Fruit fly (Drosophila melanogaster) whole organism, embryonic: ENCODE results near the gene Art9.

Experiments used
- Adf1 ChIP-seq: fragments of 200-800 bp; sonication (Bioruptor generic); IDR thresholded peaks from 2 replicates; pipeline ENCODE4 v1.3.6; 2022; ENCODE audit warnings: missing biosample characterization, missing genetic modification characterization
- Antp ChIP-seq: fragments of 200-800 bp; sonication (Bioruptor generic); optimal IDR thresholded peaks from 3 replicates; lab custom pipeline; 2016; ENCODE audit warnings: missing biosample characterization, missing genetic modification characterization
- C15 ChIP-seq: fragments of 200-800 bp; sonication (Bioruptor generic); IDR thresholded peaks from 3 replicates; pipeline ENCODE4 v1.3.6; 2022; ENCODE audit warnings: missing biosample characterization, missing genetic modification characterization
- CG10543 ChIP-seq: fragments of 200-800 bp; sonication (Bioruptor generic); optimal IDR thresholded peaks from 3 replicates; lab custom pipeline; 2017; ENCODE audit warnings: missing biosample characterization, mild to moderate bottlenecking, missing genetic modification characterization, moderate library complexity
- CG10565 ChIP-seq: fragments of 200-800 bp; sonication (Bioruptor generic); optimal IDR thresholded peaks from 3 replicates; lab custom pipeline; 2016; ENCODE audit warnings: missing biosample characterization, mild to moderate bottlenecking, missing genetic modification characterization
- CG11504 ChIP-seq: fragments of 200-800 bp; sonication (Bioruptor generic); optimal IDR thresholded peaks from 3 replicates; lab custom pipeline; 2019; ENCODE audit warnings: missing biosample characterization, mild to moderate bottlenecking, missing genetic modification characterization, moderate library complexity
- CG12219 ChIP-seq: fragments of 200-800 bp; sonication (Bioruptor generic); optimal IDR thresholded peaks from 3 replicates; lab custom pipeline; 2018; ENCODE audit warnings: missing biosample characterization, mild to moderate bottlenecking, missing genetic modification characterization
- CG12659 ChIP-seq: fragments of 200-800 bp; sonication (Bioruptor generic); optimal IDR thresholded peaks from 3 replicates; lab custom pipeline; 2017; ENCODE audit warnings: mild to moderate bottlenecking, missing biosample characterization, missing genetic modification reagents, missing genetic modification characterization
- CG13123 ChIP-seq: fragments of 200-800 bp; sonication (Bioruptor generic); optimal IDR thresholded peaks from 2 replicates; lab custom pipeline; 2016; ENCODE audit warnings: missing biosample characterization, missing genetic modification characterization
- CG1602 ChIP-seq: fragments of 200-800 bp; sonication (Bioruptor generic); optimal IDR thresholded peaks from 3 replicates; lab custom pipeline; 2016; ENCODE audit warnings: missing biosample characterization, missing genetic modification characterization
- CG1792 ChIP-seq: fragments of 200-800 bp; sonication (Bioruptor generic); optimal IDR thresholded peaks from 2 replicates; lab custom pipeline; 2016; ENCODE audit warnings: missing biosample characterization, missing genetic modification characterization
- CG2120 ChIP-seq: fragments of 200-800 bp; sonication (Bioruptor generic); optimal IDR thresholded peaks from 3 replicates; lab custom pipeline; 2016; ENCODE audit warnings: missing biosample characterization, missing genetic modification characterization
- CG2129 ChIP-seq: fragments of 200-800 bp; sonication (Bioruptor generic); IDR thresholded peaks from 2 replicates; pipeline ENCODE4 v1.3.6; 2022; ENCODE audit warnings: missing biosample characterization, missing genetic modification characterization; ENCODE audit not compliant: partially characterized antibody
- CG32532 ChIP-seq: fragments of 200-800 bp; sonication (Bioruptor generic); IDR thresholded peaks from 2 replicates; pipeline ENCODE4 v1.3.6; 2022; ENCODE audit warnings: missing biosample characterization, missing genetic modification characterization
- CG32767 ChIP-seq: fragments of 200-800 bp; sonication (Bioruptor generic); IDR thresholded peaks from 2 replicates; pipeline ENCODE4 v1.3.6; 2022; ENCODE audit warnings: missing biosample characterization, missing genetic modification characterization
- CG34224 ChIP-seq: fragments of 200-800 bp; sonication (Bioruptor generic); IDR thresholded peaks from 3 replicates; pipeline ENCODE4 v1.3.6; 2022; ENCODE audit warnings: missing biosample characterization, missing genetic modification characterization; ENCODE audit not compliant: partially characterized antibody
- CG4328 ChIP-seq: fragments of 200-800 bp; sonication (Bioruptor generic); optimal IDR thresholded peaks from 3 replicates; lab custom pipeline; 2017; ENCODE audit warnings: missing biosample characterization, missing genetic modification reagents, missing genetic modification characterization
- CoRest ChIP-seq: fragments of 200-800 bp; sonication (Bioruptor generic); optimal IDR thresholded peaks from 3 replicates; lab custom pipeline; 2018; ENCODE audit warnings: missing biosample characterization, mild to moderate bottlenecking, missing genetic modification characterization, moderate library complexity
- HLH54F ChIP-seq: fragments of 200-800 bp; sonication (Bioruptor generic); optimal IDR thresholded peaks from 3 replicates; lab custom pipeline; 2016; ENCODE audit warnings: missing biosample characterization, missing genetic modification characterization
- Lhr ChIP-seq: fragments of 200-800 bp; sonication (Bioruptor generic); optimal IDR thresholded peaks from 3 replicates; lab custom pipeline; 2017; ENCODE audit warnings: mild to moderate bottlenecking, missing biosample characterization, missing genetic modification reagents, missing genetic modification characterization
- MESR4 ChIP-seq: fragments of 200-800 bp; sonication (Bioruptor generic); optimal IDR thresholded peaks from 2 replicates; lab custom pipeline; 2018; ENCODE audit warnings: missing biosample characterization, mild to moderate bottlenecking, missing genetic modification characterization, moderate library complexity
- Med ChIP-seq: fragments of 200-800 bp; sonication (Bioruptor generic); peaks from one replicate; lab custom pipeline; 2016; ENCODE audit warnings: missing biosample characterization, missing genetic modification characterization, mild to moderate bottlenecking, inconsistent platforms, moderate library complexity
- Mes4 ChIP-seq: fragments of 200-800 bp; sonication (Bioruptor generic); optimal IDR thresholded peaks from 2 replicates; lab custom pipeline; 2016; ENCODE audit warnings: missing biosample characterization, missing genetic modification characterization
- Poxn ChIP-seq: fragments of 200-800 bp; sonication (Bioruptor generic); IDR thresholded peaks from 2 replicates; pipeline ENCODE4 v1.3.6; 2022; ENCODE audit warnings: missing biosample characterization, missing genetic modification characterization
- Sin3A ChIP-seq: fragments of >200 bp; optimal IDR thresholded peaks from 2 replicates; lab custom pipeline; 2018
- Six4 ChIP-seq: fragments of 200-800 bp; sonication (Bioruptor generic); optimal IDR thresholded peaks from 2 replicates; lab custom pipeline; 2016; ENCODE audit warnings: missing biosample characterization, missing genetic modification characterization
- Sry-δ ChIP-seq: fragments of 200-800 bp; sonication (Bioruptor generic); optimal IDR thresholded peaks from 2 replicates; lab custom pipeline; 2016; ENCODE audit warnings: missing biosample characterization, missing genetic modification characterization
- ac ChIP-seq: fragments of 200-800 bp; sonication (Bioruptor generic); optimal IDR thresholded peaks from 3 replicates; lab custom pipeline; 2017; ENCODE audit warnings: missing biosample characterization, mild to moderate bottlenecking, missing genetic modification characterization
- ato ChIP-seq: fragments of 200-800 bp; sonication (Bioruptor generic); IDR thresholded peaks from 2 replicates; pipeline ENCODE4 v1.3.6; 2022; ENCODE audit warnings: missing biosample characterization, missing genetic modification characterization; ENCODE audit not compliant: partially characterized antibody
- cato ChIP-seq: fragments of 200-800 bp; sonication (Bioruptor generic); optimal IDR thresholded peaks from 2 replicates; lab custom pipeline; 2016; ENCODE audit warnings: missing biosample characterization, missing genetic modification characterization, borderline replicate concordance
- chinmo ChIP-seq: fragments of 200-800 bp; sonication (Bioruptor generic); IDR thresholded peaks from 4 replicates; pipeline ENCODE4 v1.3.6; 2022; ENCODE audit warnings: missing biosample characterization, missing genetic modification characterization; ENCODE audit not compliant: partially characterized antibody
- ci ChIP-seq: fragments of 200-800 bp; sonication (Bioruptor generic); IDR thresholded peaks from 3 replicates; pipeline ENCODE4 v1.3.6; 2022; ENCODE audit warnings: missing biosample characterization, missing genetic modification characterization
- dati ChIP-seq: fragments of 200-800 bp; sonication (Bioruptor generic); IDR thresholded peaks from 2 replicates; pipeline ENCODE4 v1.3.6; 2022; ENCODE audit warnings: missing biosample characterization, missing genetic modification characterization
- eve ChIP-seq, 2 experiments: fragments of >200 bp; optimal IDR thresholded peaks; 2 replicates each; lab custom pipeline; 2017; ENCODE audit warnings: missing biosample characterization in 2 of 2, missing genetic modification characterization in 2 of 2
- fd102C ChIP-seq: fragments of 200-800 bp; sonication (Bioruptor generic); optimal IDR thresholded peaks from 2 replicates; lab custom pipeline; 2018; ENCODE audit warnings: missing biosample characterization, mild to moderate bottlenecking, missing genetic modification characterization, moderate library complexity
- gce ChIP-seq: fragments of 200-800 bp; sonication (Bioruptor generic); IDR thresholded peaks from 3 replicates; pipeline ENCODE4 v1.3.6; 2022; ENCODE audit warnings: missing biosample characterization, missing genetic modification characterization
- grn ChIP-seq: fragments of 200-800 bp; sonication (Bioruptor generic); optimal IDR thresholded peaks from 3 replicates; lab custom pipeline; 2017; ENCODE audit warnings: missing biosample characterization, missing genetic modification characterization
- gsb ChIP-seq: fragments of 200-800 bp; sonication (Bioruptor generic); IDR thresholded peaks from 2 replicates; pipeline ENCODE4 v1.3.6; 2022; ENCODE audit warnings: missing biosample characterization, missing genetic modification characterization
- ken ChIP-seq: fragments of 200-800 bp; sonication (Bioruptor generic); IDR thresholded peaks from 3 replicates; pipeline ENCODE4 v1.3.6; 2022; ENCODE audit warnings: missing biosample characterization, missing genetic modification characterization
- kni ChIP-seq: fragments of 200-800 bp; sonication (Bioruptor generic); optimal IDR thresholded peaks from 3 replicates; lab custom pipeline; 2017; ENCODE audit warnings: mild to moderate bottlenecking, missing biosample characterization, missing genetic modification reagents, missing genetic modification characterization
- lbe ChIP-seq: fragments of 200-800 bp; sonication (Bioruptor generic); optimal IDR thresholded peaks from 2 replicates; lab custom pipeline; 2016; ENCODE audit warnings: missing biosample characterization, mild to moderate bottlenecking, missing genetic modification characterization
- lola ChIP-seq, 3 experiments: fragments of >200 bp in 2 of 3; fragments of 200-800 bp in 1 of 3; sonication (Bioruptor generic) in 1 of 3; optimal IDR thresholded peaks; 2 replicates each; lab custom pipeline; 2017 to 2019; ENCODE audit warnings: missing biosample characterization in 3 of 3, missing genetic modification characterization in 3 of 3, mild to moderate bottlenecking in 1 of 3, moderate library complexity in 1 of 3
- onecut ChIP-seq: fragments of 200-800 bp; sonication (Bioruptor generic); IDR thresholded peaks from 2 replicates; pipeline ENCODE4 v1.3.6; 2022; ENCODE audit warnings: missing biosample characterization, missing genetic modification characterization
- pho ChIP-seq: fragments of 200-800 bp; sonication (Bioruptor generic); optimal IDR thresholded peaks from 2 replicates; lab custom pipeline; 2016; ENCODE audit warnings: missing biosample characterization, missing genetic modification characterization
- schlank ChIP-seq: fragments of 200-800 bp; sonication (Bioruptor generic); optimal IDR thresholded peaks from 2 replicates; lab custom pipeline; 2018; ENCODE audit warnings: missing biosample characterization, mild to moderate bottlenecking, missing genetic modification characterization
- sens-2 ChIP-seq: fragments of 200-800 bp; sonication (Bioruptor generic); IDR thresholded peaks from 2 replicates; pipeline ENCODE4 v1.3.6; 2022; ENCODE audit warnings: missing biosample characterization, missing genetic modification characterization
- trem ChIP-seq: fragments of 200-800 bp; optimal IDR thresholded peaks from 3 replicates; lab custom pipeline; 2019; ENCODE audit warnings: missing biosample characterization, mild to moderate bottlenecking, missing genetic modification characterization, moderate library complexity
- vfl ChIP-seq: fragments of 200-800 bp; sonication (Bioruptor generic); optimal IDR thresholded peaks from 2 replicates; lab custom pipeline; 2016; ENCODE audit warnings: missing biosample characterization, missing genetic modification characterization

Gene Art9

DNA sequence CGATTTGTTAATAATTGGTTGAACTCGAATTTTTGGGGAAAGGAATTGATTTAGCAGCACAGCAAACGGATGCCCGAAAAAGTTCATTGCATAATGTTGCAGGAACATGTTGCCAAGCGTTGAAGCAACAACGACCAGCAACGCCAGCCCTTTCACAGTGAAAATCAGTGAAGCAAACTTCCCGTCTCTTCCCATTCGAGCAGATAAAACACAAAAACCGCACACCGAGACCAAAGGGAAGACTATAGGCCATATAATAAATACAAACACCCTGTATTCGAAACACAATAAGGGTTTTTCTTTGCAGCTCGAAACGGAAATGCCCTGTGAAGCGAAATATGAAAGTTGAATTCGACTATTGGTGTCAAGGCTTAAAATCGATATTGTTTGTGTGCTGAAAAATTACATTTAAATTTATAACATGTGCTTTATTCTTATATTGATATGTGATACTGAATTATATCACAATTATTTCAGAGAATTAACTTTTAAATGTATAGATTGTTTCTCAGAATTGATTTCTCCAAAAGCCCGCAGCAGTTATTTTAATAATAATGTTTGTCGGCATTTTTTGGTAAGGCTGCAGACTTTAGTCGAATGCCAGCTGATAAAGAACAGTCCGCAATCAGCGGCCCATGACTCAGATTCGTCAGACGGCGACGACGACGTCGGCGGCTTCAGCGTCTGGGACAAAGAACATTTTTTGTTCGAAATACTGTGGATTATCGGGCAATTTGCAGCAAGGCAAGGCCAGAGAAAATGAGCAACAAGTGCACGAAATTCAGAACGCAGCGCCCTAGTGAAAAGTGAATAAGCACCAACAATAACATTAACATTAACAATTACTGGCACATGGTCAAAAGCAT, 34.1 kb upstream of the Art9 start (continued):
- TF ChIP-seq Med (GFP tag; lab: Kevin White, UChicago) (peak; percentile 52), CG1602 (GFP tag; lab: Kevin White, UChicago) (no peak), trem (no peak), CG11504 (tag; lab: Kevin White, UChicago) (peak; percentile 98), Antp (GFP tag; lab: Kevin White, UChicago) (no peak), schlank (tag; lab: Kevin White, UChicago) (no peak), sens-2 (GFP tag; lab: Robert Waterston, UW) (0 out of 2 replicates have a peak, but pooled peaks have one; percentile 29), CG1792 (GFP tag; lab: Kevin White, UChicago) (no peak), C15 (GFP tag; lab: Robert Waterston, UW) (no peak), CG34224 (GFP tag; lab: Robert Waterston, UW) (0 out of 3 replicates have a peak, but pooled peaks have one; percentile 20), CG32532 (GFP tag; lab: Robert Waterston, UW) (no peak), CG10565 (GFP tag; lab: Kevin White, UChicago) (no peak), ken (GFP tag; lab: Robert Waterston, UW) (no peak), dati (no peak), Lhr (GFP tag; lab: Kevin White, UChicago) (no peak), CG13123 (GFP tag; lab: Kevin White, UChicago) (no peak), fd102C (GFP tag; lab: Kevin White, UChicago) (no peak), ac (GFP tag; lab: Kevin White, UChicago) (no peak), pho (GFP tag; lab: Kevin White, UChicago) (no peak), ato (no peak), eve (GFP tag; optimal IDR thresholded peaks at IDR 0.05; lab: Kevin White, UChicago) (peak in 1 of 2 experiments; percentile 19), CG10543 (GFP tag; lab: Kevin White, UChicago) (no peak), CG12219 (no peak), CG4328 (no peak), onecut (GFP tag; lab: Robert Waterston, UW) (peak; percentile 51; the same call in 1 of the 2 replicates), gsb (GFP tag; lab: Robert Waterston, UW) (no peak), ci (no peak), CG32767 (GFP tag; lab: Robert Waterston, UW) (no peak), lbe (GFP tag; lab: Kevin White, UChicago) (no peak), kni (GFP tag; lab: Kevin White, UChicago) (no peak), lola (GFP tag; optimal IDR thresholded peaks at IDR 0.05; lab: Kevin White, UChicago) (no peak), CG12659 (GFP tag; lab: Kevin White, UChicago) (no peak), Poxn (GFP tag; lab: Robert Waterston, UW) (no peak), CoRest (tag; lab: Kevin White, UChicago) (no peak), cato (GFP tag; lab: Kevin White, UChicago) (no peak), Adf1 (GFP tag; lab: Robert Waterston, UW) (peak; percentile 14; the same call in 1 of the 2 replicates), Six4 (GFP tag; lab: Kevin White, UChicago) (no peak), Sin3A (lab: Kevin White, UChicago) (no peak), vfl (GFP tag; lab: Kevin White, UChicago) (no peak), Mes4 (GFP tag; lab: Kevin White, UChicago) (no peak), chinmo (GFP tag; lab: Robert Waterston, UW) (0 out of 4 replicates have a peak, but pooled peaks have one; percentile 52), MESR4 (GFP tag; lab: Kevin White, UChicago) (no peak), gce (GFP tag; lab: Robert Waterston, UW) (no peak), CG2120 (GFP tag; lab: Kevin White, UChicago) (no peak), Sry-δ (GFP tag; lab: Kevin White, UChicago) (no peak), HLH54F (GFP tag; lab: Kevin White, UChicago) (no peak), grn (no peak), CG2129 (GFP tag; lab: Robert Waterston, UW) (no peak)
